Worm (Caenorhabditis elegans) whole organism, L3 larva: Measurements from ENCODE around the gene eri-3.

ENCODE experiments used
- R02D3.7 ChIP-seq: fragments of 150-350 bp; optimal IDR thresholded peaks from 2 replicates; lab custom pipeline; 2014; ENCODE audit warnings: missing biosample characterization, missing genetic modification characterization
- ZK546.5 ChIP-seq: sonication (generic microtip); optimal IDR thresholded peaks from 2 replicates; lab custom pipeline; 2017; ENCODE audit warnings: missing biosample characterization, missing genetic modification characterization
- aly-2 ChIP-seq: fragments of 150-350 bp; optimal IDR thresholded peaks from 2 replicates; lab custom pipeline; 2014; ENCODE audit warnings: missing biosample characterization, missing genetic modification characterization
- ceh-16 ChIP-seq: sonication (generic microtip); optimal IDR thresholded peaks from 2 replicates; lab custom pipeline; 2017; ENCODE audit warnings: missing biosample characterization, missing genetic modification characterization
- ceh-28 ChIP-seq: fragments of 150-350 bp; optimal IDR thresholded peaks from 2 replicates; lab custom pipeline; 2014; ENCODE audit warnings: missing biosample characterization, missing genetic modification reagents, missing genetic modification characterization
- ceh-82 ChIP-seq: fragments of 150-350 bp; optimal IDR thresholded peaks from 2 replicates; lab custom pipeline; 2014; ENCODE audit warnings: missing biosample characterization, missing genetic modification characterization
- daf-12 ChIP-seq: fragments of 150-350 bp; optimal IDR thresholded peaks from 2 replicates; lab custom pipeline; 2014; ENCODE audit warnings: missing biosample characterization, missing genetic modification reagents, missing genetic modification characterization
- egl-27 ChIP-seq: sonication (generic microtip); optimal IDR thresholded peaks from 4 replicates; lab custom pipeline; 2017; ENCODE audit warnings: missing biosample characterization, missing genetic modification reagents, missing genetic modification characterization
- egl-5 ChIP-seq: fragments of 150-350 bp; optimal IDR thresholded peaks from 2 replicates; lab custom pipeline; 2017; ENCODE audit warnings: missing biosample characterization, missing genetic modification reagents, missing genetic modification characterization, inconsistent platforms
- elt-1 ChIP-seq: fragments of 150-350 bp; optimal IDR thresholded peaks from 2 replicates; lab custom pipeline; 2014; ENCODE audit warnings: missing biosample characterization, missing genetic modification characterization
- elt-2 ChIP-seq: sonication (generic microtip); optimal IDR thresholded peaks from 2 replicates; lab custom pipeline; 2016; ENCODE audit warnings: missing genetic modification reagents, mild to moderate bottlenecking, missing genetic modification characterization, missing compliant biosample characterization
- eor-1 ChIP-seq, 2 experiments: fragments of 150-350 bp; optimal IDR thresholded peaks; 2 replicates each; lab custom pipeline; 2014 to 2018; ENCODE audit warnings: missing biosample characterization in 2 of 2, missing genetic modification characterization in 2 of 2
- fkh-2 ChIP-seq: fragments of 150-350 bp; optimal IDR thresholded peaks from 2 replicates; lab custom pipeline; 2014; ENCODE audit warnings: missing biosample characterization, missing genetic modification reagents, missing genetic modification characterization
- fos-1 ChIP-seq: fragments of 150-350 bp; optimal IDR thresholded peaks from 2 replicates; lab custom pipeline; 2014; ENCODE audit warnings: missing biosample characterization, missing genetic modification characterization
- hmg-11 ChIP-seq: sonication (generic microtip); optimal IDR thresholded peaks from 2 replicates; lab custom pipeline; 2016; ENCODE audit warnings: missing genetic modification characterization, missing compliant biosample characterization
- jun-1 ChIP-seq: fragments of 150-350 bp; optimal IDR thresholded peaks from 2 replicates; lab custom pipeline; 2014; ENCODE audit warnings: missing biosample characterization, missing genetic modification reagents, missing genetic modification characterization
- lin-15B ChIP-seq: fragments of 150-350 bp; optimal IDR thresholded peaks from 2 replicates; lab custom pipeline; 2014; ENCODE audit warnings: missing biosample characterization, missing genetic modification characterization
- lin-39 ChIP-seq: fragments of 150-350 bp; optimal IDR thresholded peaks from 2 replicates; lab custom pipeline; 2018; ENCODE audit warnings: missing biosample characterization, missing genetic modification reagents, missing genetic modification characterization
- lsy-12 ChIP-seq: sonication (generic microtip); optimal IDR thresholded peaks from 2 replicates; lab custom pipeline; 2016; ENCODE audit warnings: mild to moderate bottlenecking, missing genetic modification characterization, missing compliant biosample characterization
- mdl-1 ChIP-seq: fragments of 150-350 bp; optimal IDR thresholded peaks from 2 replicates; lab custom pipeline; 2014; ENCODE audit warnings: missing biosample characterization, missing genetic modification characterization
- mml-1 ChIP-seq: fragments of 150-350 bp; sonication (generic microtip); optimal IDR thresholded peaks from 3 replicates; lab custom pipeline; 2014; ENCODE audit warnings: missing biosample characterization, missing genetic modification characterization
- nhr-237 ChIP-seq: fragments of 150-350 bp; optimal IDR thresholded peaks from 2 replicates; lab custom pipeline; 2014; ENCODE audit warnings: missing biosample characterization, missing genetic modification characterization
- nhr-25 ChIP-seq: sonication (generic microtip); optimal IDR thresholded peaks from 2 replicates; lab custom pipeline; 2017; ENCODE audit warnings: missing biosample characterization, missing genetic modification characterization
- nhr-43 ChIP-seq: sonication (generic microtip); optimal IDR thresholded peaks from 2 replicates; lab custom pipeline; 2016; ENCODE audit warnings: mild to moderate bottlenecking, missing genetic modification characterization, missing compliant biosample characterization; ENCODE audit not compliant: poor library complexity, severe bottlenecking
- nhr-76 ChIP-seq: fragments of 150-350 bp; sonication (generic microtip); optimal IDR thresholded peaks from 5 replicates; lab custom pipeline; 2014; ENCODE audit warnings: missing biosample characterization, missing genetic modification characterization
- nhr-77 ChIP-seq: fragments of 150-350 bp; optimal IDR thresholded peaks from 2 replicates; lab custom pipeline; 2014; ENCODE audit warnings: missing biosample characterization, missing genetic modification characterization
- pha-4 ChIP-seq: fragments of 150-350 bp; optimal IDR thresholded peaks from 2 replicates; lab custom pipeline; 2014; ENCODE audit warnings: missing biosample characterization, missing genetic modification reagents, missing genetic modification characterization
- pqm-1 ChIP-seq: fragments of 150-350 bp; optimal IDR thresholded peaks from 2 replicates; lab custom pipeline; 2017; ENCODE audit warnings: missing biosample characterization, missing genetic modification characterization, inconsistent platforms
- skn-1 ChIP-seq: fragments of 150-350 bp; optimal IDR thresholded peaks from 2 replicates; lab custom pipeline; 2014; ENCODE audit warnings: missing biosample characterization, missing genetic modification characterization
- snpc-4 ChIP-seq: fragments of 150-350 bp; optimal IDR thresholded peaks from 2 replicates; lab custom pipeline; 2014; ENCODE audit warnings: missing biosample characterization, missing genetic modification characterization
- tbx-2 ChIP-seq: sonication (generic microtip); optimal IDR thresholded peaks from 2 replicates; lab custom pipeline; 2016; ENCODE audit warnings: mild to moderate bottlenecking, missing genetic modification characterization, missing compliant biosample characterization
- unc-39 ChIP-seq: sonication (generic microtip); optimal IDR thresholded peaks from 4 replicates; lab custom pipeline; 2017; ENCODE audit warnings: missing biosample characterization, missing genetic modification characterization
- zag-1 ChIP-seq: fragments of 150-350 bp; optimal IDR thresholded peaks from 2 replicates; lab custom pipeline; 2014; ENCODE audit warnings: missing biosample characterization, missing genetic modification characterization
- ztf-4 ChIP-seq: fragments of 150-350 bp; optimal IDR thresholded peaks from 2 replicates; lab custom pipeline; 2014; ENCODE audit warnings: missing biosample characterization, missing genetic modification characterization

eri-3 gene

ce11 chrII:1102209-1102608 lies 21.1 kb upstream of the eri-3 start:
- TF ChIP-seq daf-12 (tag; lab: Kevin White, UChicago): no peak
- TF ChIP-seq ceh-16: no peak
- TF ChIP-seq pqm-1: no peak
- no peak for TF ChIP-seq ztf-4 (tag; lab: Kevin White, UChicago)
- no peak for TF ChIP-seq tbx-2
- no peak for TF ChIP-seq unc-39 (tag; lab: Kevin White, UChicago)
- TF ChIP-seq pha-4 (tag; lab: Kevin White, UChicago): no peak
- no peak for TF ChIP-seq hmg-11 (tag; lab: Kevin White, UChicago)
- no peak for TF ChIP-seq zag-1 (tag; lab: Kevin White, UChicago)
- TF ChIP-seq elt-2 (tag; lab: Kevin White, UChicago): no peak
- TF ChIP-seq nhr-25 (tag; lab: Kevin White, UChicago): no peak
- TF ChIP-seq lsy-12 (tag; lab: Kevin White, UChicago): no peak
- TF ChIP-seq R02D3.7: no peak
- TF ChIP-seq lin-15B (tag; lab: Kevin White, UChicago): no peak
- no peak for TF ChIP-seq nhr-77 (tag; lab: Kevin White, UChicago)
- no peak for TF ChIP-seq snpc-4 (tag; lab: Kevin White, UChicago)

ce11 chrII:1103484-1104100 lies 19.7 kb upstream of the eri-3 start:
- TF ChIP-seq mdl-1 (tag; lab: Kevin White, UChicago) (no peak), ztf-4 (tag; lab: Kevin White, UChicago) (no peak), nhr-43 (no peak), egl-27 (peak; percentile 58), nhr-237 (tag; lab: Kevin White, UChicago) (no peak), zag-1 (tag; lab: Kevin White, UChicago) (no peak), ZK546.5 (tag; lab: Kevin White, UChicago) (no peak), unc-39 (tag; lab: Kevin White, UChicago) (no peak), aly-2 (tag; lab: Kevin White, UChicago) (no peak), fos-1 (tag; lab: Kevin White, UChicago) (peak; percentile 78), pha-4 (tag; lab: Kevin White, UChicago) (peak; percentile 74), jun-1 (tag; lab: Kevin White, UChicago) (peak; percentile 96), ceh-28 (tag; lab: Kevin White, UChicago) (no peak), daf-12 (tag; lab: Kevin White, UChicago) (no peak), ceh-82 (tag; lab: Kevin White, UChicago) (no peak), egl-5 (tag; lab: Kevin White, UChicago) (no peak), pqm-1 (peak; percentile 100), ceh-16 (no peak), elt-2 (tag; lab: Kevin White, UChicago) (peak; percentile 100)

ce11 chrII:1104409-1104808 lies 18.9 kb upstream of the eri-3 start, which contains the start of gene T13B5.9:
TSS of gene T13B5.9 (minus strand) at chrII:1104509.
- TF ChIP-seq elt-1: no peak
- no peak for TF ChIP-seq mml-1 (tag; lab: Kevin White, UChicago)
- no peak for TF ChIP-seq tbx-2
- no peak for TF ChIP-seq jun-1 (tag; lab: Kevin White, UChicago)
- TF ChIP-seq ZK546.5 (tag; lab: Kevin White, UChicago): no peak
- TF ChIP-seq fkh-2 (tag; lab: Kevin White, UChicago): no peak
- no peak for TF ChIP-seq lin-39

- no peak for TF ChIP-seq mdl-1 (tag; lab: Kevin White, UChicago)
Measured at ce11 chrII:1105291-1105690, 18.0 kb upstream of the eri-3 start.

ce11 chrII:1106914-1107597 lies 16.3 kb upstream of the eri-3 start, which contains the start of gene col-40:
TSS of gene col-40 (minus strand) at chrII:1106964.
- no peak for TF ChIP-seq nhr-77 (tag; lab: Kevin White, UChicago)
- TF ChIP-seq ztf-4 (tag; lab: Kevin White, UChicago): no peak
- no peak for TF ChIP-seq lin-15B (tag; lab: Kevin White, UChicago)
- TF ChIP-seq lsy-12 (tag; lab: Kevin White, UChicago): no peak
- no peak for TF ChIP-seq pha-4 (tag; lab: Kevin White, UChicago)
- TF ChIP-seq pqm-1: no peak
- no peak for TF ChIP-seq ceh-16
- no peak for TF ChIP-seq nhr-76 (tag; lab: Kevin White, UChicago)
- no peak for TF ChIP-seq skn-1
- TF ChIP-seq egl-5 (tag; lab: Kevin White, UChicago): no peak
- TF ChIP-seq eor-1 (tag; optimal IDR thresholded peaks at IDR 0.05; lab: Kevin White, UChicago): no peak
